1 worm cellular context compared by ENCODE assay signal in genomic region chrIII:4612334-4612953, ce11.
TF ChIP-seq lines count a peak whose summit lies in the region.

Gene sel-2 (minus strand): TSS chrIII:4612384.

TF ChIP-seq in whole organism, L1 larva, 84 proteins besides CTCF, POLR2A, EP300 and RAD21 (continued from another document):
- TF ChIP-seq nhr-12 (tag; optimal IDR thresholded peaks at IDR 0.05; lab: Kevin White, UChicago) (no peak), C04F5.9 (tag; optimal IDR thresholded peaks at IDR 0.05; lab: Kevin White, UChicago) (no peak), rnt-1 (tag; optimal IDR thresholded peaks at IDR 0.05; lab: Kevin White, UChicago) (no peak), hpl-2 (GFP tag; optimal IDR thresholded peaks at IDR 0.05; lab: Kevin White, UChicago) (no peak), pax-3 (tag; optimal IDR thresholded peaks at IDR 0.05; lab: Kevin White, UChicago) (no peak), hlh-17 (GFP tag; optimal IDR thresholded peaks at IDR 0.05; lab: Kevin White, UChicago; ENCODE audit: borderline replicate concordance) (no peak), nhr-28 (tag; optimal IDR thresholded peaks at IDR 0.05; lab: Kevin White, UChicago) (no peak), dpl-1 (GFP tag; optimal IDR thresholded peaks at IDR 0.05; lab: Kevin White, UChicago) (no peak), aly-2 (tag; optimal IDR thresholded peaks at IDR 0.05; lab: Kevin White, UChicago) (no peak), fkh-4 (tag; optimal IDR thresholded peaks at IDR 0.05; lab: Kevin White, UChicago; ENCODE audit: borderline replicate concordance) (no peak), tbx-2 (tag; optimal IDR thresholded peaks at IDR 0.05; lab: Kevin White, UChicago) (no peak), unc-86 (tag; optimal IDR thresholded peaks at IDR 0.05; lab: Kevin White, UChicago) (no peak), hlh-4 (tag; optimal IDR thresholded peaks at IDR 0.05; lab: Kevin White, UChicago) (no peak), lin-14 (GFP tag; optimal IDR thresholded peaks at IDR 0.05; lab: Kevin White, UChicago) (peak; percentile 87), ama-1 (optimal IDR thresholded peaks at IDR 0.05; lab: Kevin White, UChicago) (no peak), mab-9 (GFP tag; IDR thresholded peaks at IDR 0.05; lab: Robert Waterston, UW) (no peak), mdl-1 (tag; optimal IDR thresholded peaks at IDR 0.05; lab: Kevin White, UChicago) (no peak), nhr-47 (tag; optimal IDR thresholded peaks at IDR 0.05; lab: Kevin White, UChicago) (no peak), ets-5 (GFP tag; IDR thresholded peaks at IDR 0.05; lab: Robert Waterston, UW) (no peak), elt-3 (tag; optimal IDR thresholded peaks at IDR 0.05; lab: Kevin White, UChicago) (peak in 1 of 6 experiments; percentile 20), tlp-1 (tag; optimal IDR thresholded peaks at IDR 0.05; lab: Kevin White, UChicago) (no peak), dsc-1 (tag; optimal IDR thresholded peaks at IDR 0.05; lab: Kevin White, UChicago) (no peak), lin-35 (GFP tag; optimal IDR thresholded peaks at IDR 0.05; lab: Kevin White, UChicago) (no peak), irx-1 (tag; optimal IDR thresholded peaks at IDR 0.05; lab: Kevin White, UChicago) (no peak), isw-1 (GFP tag; IDR thresholded peaks at IDR 0.05; lab: Robert Waterston, UW) (no peak), nhr-85 (tag; lab: Kevin White, UChicago) (peak; percentile 58)
